Worm (Caenorhabditis elegans) whole organism, early embryonic: ENCODE results near the gene Y45F10B.9.
"Not testable (repeated sequence)": the region's sequence is repeated elsewhere in the genome, so short reads cannot be mapped to it uniquely, and the experiment has no call there.

Source experiments
- B0310.2 ChIP-seq: sonication (generic microtip); optimal IDR thresholded peaks from 2 replicates; lab custom pipeline; 2016; ENCODE audit warnings: mild to moderate bottlenecking, missing genetic modification characterization, missing compliant biosample characterization
- F13C5.2 ChIP-seq: sonication (generic microtip); optimal IDR thresholded peaks from 2 replicates; lab custom pipeline; 2017; ENCODE audit warnings: mild to moderate bottlenecking, missing genetic modification characterization, inconsistent platforms, missing compliant biosample characterization
- aly-1 ChIP-seq: sonication (generic microtip); optimal IDR thresholded peaks from 2 replicates; lab custom pipeline; 2016; ENCODE audit warnings: missing genetic modification characterization, missing compliant biosample characterization
- ama-1 ChIP-seq: fragments of 150-350 bp; optimal IDR thresholded peaks from 2 replicates; lab custom pipeline; 2014
- ceh-13 ChIP-seq: fragments of 200-800 bp; sonication (Bioruptor generic); optimal IDR thresholded peaks from 2 replicates; lab custom pipeline; 2018; ENCODE audit warnings: mild to moderate bottlenecking, missing genetic modification characterization, missing compliant biosample characterization
- ceh-36 ChIP-seq: sonication (generic microtip); optimal IDR thresholded peaks from 2 replicates; lab custom pipeline; 2016; ENCODE audit warnings: missing genetic modification characterization, inconsistent platforms, missing compliant biosample characterization
- ets-7 ChIP-seq: sonication (generic microtip); optimal IDR thresholded peaks from 2 replicates; lab custom pipeline; 2016; ENCODE audit warnings: missing genotype, missing genetic modification characterization, missing compliant biosample characterization
- flt-1 ChIP-seq: fragments of 200-800 bp; sonication (Bioruptor generic); IDR thresholded peaks from 2 replicates; pipeline ENCODE4 v1.3.6; 2022; ENCODE audit warnings: missing genetic modification characterization, missing compliant biosample characterization
- hmbx-1 ChIP-seq: sonication (generic microtip); optimal IDR thresholded peaks from 2 replicates; lab custom pipeline; 2016; ENCODE audit warnings: mild to moderate bottlenecking, missing genetic modification characterization, missing compliant biosample characterization
- hmg-4 ChIP-seq: fragments of 200-800 bp; sonication (Bioruptor generic); optimal IDR thresholded peaks from 2 replicates; lab custom pipeline; 2018; ENCODE audit warnings: mild to moderate bottlenecking, missing genetic modification characterization, missing compliant biosample characterization
- hnd-1 ChIP-seq: sonication (generic microtip); optimal IDR thresholded peaks from 2 replicates; lab custom pipeline; 2016; ENCODE audit warnings: missing genetic modification characterization, missing compliant biosample characterization
- pes-1 ChIP-seq: fragments of 200-800 bp; sonication (Bioruptor generic); IDR thresholded peaks from 2 replicates; pipeline ENCODE4 v1.3.6; 2022; ENCODE audit warnings: missing genetic modification reagents, missing genetic modification characterization, missing compliant biosample characterization
- scrt-1 ChIP-seq: fragments of 200-800 bp; sonication (Bioruptor generic); IDR thresholded peaks from 2 replicates; pipeline ENCODE4 v1.3.6; 2022; ENCODE audit warnings: missing genetic modification characterization, missing compliant biosample characterization
- sea-1 ChIP-seq: fragments of 200-800 bp; sonication (Bioruptor generic); conservative IDR thresholded peaks from 2 replicates; pipeline ENCODE4 v1.3.6; 2022; ENCODE audit warnings: missing genetic modification characterization, missing compliant biosample characterization
- tbx-11 ChIP-seq: fragments of 200-800 bp; sonication (Bioruptor generic); IDR thresholded peaks from 2 replicates; pipeline ENCODE4 v1.3.6; 2022; ENCODE audit warnings: missing genetic modification characterization, missing compliant biosample characterization
- tbx-37 ChIP-seq: fragments of 200-800 bp; sonication (Bioruptor generic); conservative IDR thresholded peaks from 2 replicates; pipeline ENCODE4 v1.3.6; 2022; ENCODE audit warnings: missing genetic modification reagents, missing genetic modification characterization, missing compliant biosample characterization
- tra-4 ChIP-seq: sonication (generic microtip); optimal IDR thresholded peaks from 2 replicates; lab custom pipeline; 2017; ENCODE audit warnings: missing genetic modification characterization, missing compliant biosample characterization

The Y45F10B.9 gene

ce11 chrIV:13588544-13589043 is 9.1 kb downstream of the Y45F10B.9 start, which contains the start of gene sru-9:
Gene sru-9, plus strand, starts transcription at chrIV:13588993.
- TF ChIP-seq sea-1 (GFP tag; lab: Robert Waterston, UW); tra-4; F13C5.2 (tag; lab: Kevin White, UChicago): not testable (repeated sequence)

ce11 chrIV:13587175-13587574 is 10.5 kb downstream of the Y45F10B.9 start, which contains the start of gene Y45F10B.12:
Gene Y45F10B.12, plus strand, starts transcription at chrIV:13587475.
- no peak for TF ChIP-seq pes-1 (GFP tag; lab: Robert Waterston, UW)
- TF ChIP-seq aly-1 (tag; lab: Kevin White, UChicago) = no peak
- no peak for TF ChIP-seq tra-4
- no peak for TF ChIP-seq hmg-4 (GFP tag; lab: Kevin White, UChicago)
- TF ChIP-seq ama-1 = no peak
- TF ChIP-seq F13C5.2 (tag; lab: Kevin White, UChicago) = no peak
- no peak for TF ChIP-seq sea-1 (GFP tag; lab: Robert Waterston, UW)
- TF ChIP-seq ceh-13 (GFP tag; lab: Kevin White, UChicago) = no peak
- TF ChIP-seq flt-1 (GFP tag; lab: Robert Waterston, UW) = no peak
- no peak for TF ChIP-seq scrt-1
- no peak for TF ChIP-seq ets-7 (tag; lab: Kevin White, UChicago)

DNA sequence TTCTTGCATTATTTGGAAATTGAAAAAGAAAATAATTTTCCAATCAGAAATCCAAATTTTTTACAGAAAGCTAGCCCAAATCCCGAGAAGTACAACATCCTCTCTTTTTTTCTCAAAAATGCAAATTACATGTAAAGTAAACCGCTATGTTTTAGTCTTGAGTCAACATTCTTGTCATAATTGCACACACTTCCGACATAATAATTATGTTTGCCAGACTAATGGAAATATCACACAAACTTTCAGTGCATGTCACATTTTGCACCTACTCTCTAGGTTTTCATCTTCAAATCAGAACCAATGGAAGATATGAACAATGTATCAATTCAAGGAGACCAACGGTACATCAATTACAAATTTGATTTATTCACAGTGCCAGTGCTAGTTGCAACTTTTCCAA is 13.1 kb downstream of the Y45F10B.9 start, which contains the start of gene sru-11:
Gene sru-11 (plus strand): TSS at position 301 of the 400 bp plus-strand sequence.
- no peak for TF ChIP-seq aly-1 (tag; lab: Kevin White, UChicago)
- no peak for TF ChIP-seq scrt-1

DNA sequence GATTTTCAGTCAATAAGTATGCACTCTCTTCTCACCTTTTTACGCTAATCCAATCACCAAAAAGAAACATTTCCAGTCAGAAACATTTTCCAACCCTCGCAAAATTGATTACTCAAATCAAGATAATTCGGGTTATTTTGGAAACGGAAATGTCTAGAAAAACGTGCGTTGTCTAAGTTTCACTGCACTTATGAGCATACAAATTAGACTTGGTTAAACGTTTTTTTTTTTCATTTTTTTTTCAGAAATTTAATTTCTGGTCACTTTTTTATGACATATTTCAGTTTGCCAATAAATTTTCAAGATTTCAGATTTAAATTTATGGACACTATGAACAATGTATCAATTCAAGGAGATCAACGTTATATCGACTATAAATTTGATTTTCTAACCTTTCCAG is 14.8 kb downstream of the Y45F10B.9 start, which contains the start of gene sru-12:
Gene sru-12 (plus strand): TSS at position 301 of the 400 bp plus-strand sequence.
- no peak for TF ChIP-seq scrt-1

ce11 chrIV:13578953-13579352 is 18.8 kb downstream of the Y45F10B.9 start, which contains the start of gene sru-16:
Gene sru-16, plus strand, starts transcription at chrIV:13579253.
- not testable (repeated sequence) for TF ChIP-seq ets-7 (tag; lab: Kevin White, UChicago); ama-1; B0310.2 (tag; lab: Kevin White, UChicago)

ce11 chrIV:13578174-13578573 is 19.5 kb downstream of the Y45F10B.9 start, which contains the start of gene Y45F10B.8:
Gene Y45F10B.8, minus strand, starts transcription at chrIV:13578274.
- TF ChIP-seq ceh-36 (tag; lab: Kevin White, UChicago); flt-1 (GFP tag; lab: Robert Waterston, UW); F13C5.2 (tag; lab: Kevin White, UChicago): not testable (repeated sequence)

- no peak for TF ChIP-seq tbx-11 (GFP tag; lab: Robert Waterston, UW)
Measured at ce11 chrIV:13575673-13576072, 22.0 kb downstream of the Y45F10B.9 start.

ce11 chrIV:13574733-13575132 is 23.0 kb downstream of the Y45F10B.9 start, which contains the start of gene srd-10:
Gene srd-10, plus strand, starts transcription at chrIV:13575033.
- no peak for TF ChIP-seq ceh-36 (tag; lab: Kevin White, UChicago)
- TF ChIP-seq hnd-1 (tag; lab: Kevin White, UChicago) = no peak
- no peak for TF ChIP-seq F13C5.2 (tag; lab: Kevin White, UChicago)
- TF ChIP-seq ama-1 = no peak
- TF ChIP-seq hmg-4 (GFP tag; lab: Kevin White, UChicago) = no peak
- TF ChIP-seq pes-1 (GFP tag; lab: Robert Waterston, UW) = no peak
- TF ChIP-seq ceh-13 (GFP tag; lab: Kevin White, UChicago) = no peak
- no peak for TF ChIP-seq sea-1 (GFP tag; lab: Robert Waterston, UW)
- TF ChIP-seq B0310.2 (tag; lab: Kevin White, UChicago) = no peak
- TF ChIP-seq flt-1 (GFP tag; lab: Robert Waterston, UW) = no peak
- no peak for TF ChIP-seq scrt-1
- TF ChIP-seq tbx-37 (GFP tag; lab: Robert Waterston, UW) = no peak
- no peak for TF ChIP-seq hmbx-1 (tag; lab: Kevin White, UChicago)
- no peak for TF ChIP-seq tra-4
- TF ChIP-seq ets-7 (tag; lab: Kevin White, UChicago) = no peak
- TF ChIP-seq aly-1 (tag; lab: Kevin White, UChicago) = no peak
- no peak for TF ChIP-seq tbx-11 (GFP tag; lab: Robert Waterston, UW)

- TF ChIP-seq ceh-36 (tag; lab: Kevin White, UChicago) (no peak), sea-1 (GFP tag; lab: Robert Waterston, UW) (no peak), hnd-1 (tag; lab: Kevin White, UChicago) (no peak), tbx-11 (GFP tag; lab: Robert Waterston, UW) (no peak), ets-7 (tag; lab: Kevin White, UChicago) (no peak), tra-4 (no peak), ama-1 (no peak), B0310.2 (tag; lab: Kevin White, UChicago) (no peak), tbx-37 (GFP tag; lab: Robert Waterston, UW) (no peak), ceh-13 (GFP tag; lab: Kevin White, UChicago) (no peak), hmg-4 (GFP tag; lab: Kevin White, UChicago) (no peak)
Measured at ce11 chrIV:13564284-13564683, 33.4 kb downstream of the Y45F10B.9 start.
